Worm (Caenorhabditis elegans) whole organism, L1 larva: Measurements from ENCODE around the gene H14A12.5.
"Not testable (repeated sequence)": the region's sequence is repeated elsewhere in the genome, so short reads cannot be mapped to it uniquely, and the experiment has no call there.

Experiments
- C04F5.9 ChIP-seq: sonication (generic microtip); optimal IDR thresholded peaks from 2 replicates; lab custom pipeline; 2016; ENCODE audit warnings: missing genetic modification characterization, missing compliant biosample characterization
- C16A3.4 ChIP-seq: fragments of 150-350 bp; optimal IDR thresholded peaks from 2 replicates; lab custom pipeline; 2014; ENCODE audit warnings: missing biosample characterization, missing genetic modification characterization
- Y116A8C.19 ChIP-seq: sonication (generic microtip); optimal IDR thresholded peaks from 2 replicates; lab custom pipeline; 2016; ENCODE audit warnings: missing compliant biosample characterization, missing genetic modification characterization, borderline replicate concordance
- aly-2 ChIP-seq: fragments of 150-350 bp; optimal IDR thresholded peaks from 2 replicates; lab custom pipeline; 2014; ENCODE audit warnings: missing biosample characterization, missing genetic modification characterization
- ceh-63 ChIP-seq: fragments of 200-800 bp; sonication (Bioruptor generic); optimal IDR thresholded peaks from 2 replicates; lab custom pipeline; 2018; ENCODE audit warnings: mild to moderate bottlenecking, missing genetic modification characterization, missing compliant biosample characterization
- ceh-8 ChIP-seq: fragments of 200-800 bp; sonication (Bioruptor generic); optimal IDR thresholded peaks from 2 replicates; lab custom pipeline; 2018; ENCODE audit warnings: mild to moderate bottlenecking, missing genetic modification characterization, moderate library complexity, missing compliant biosample characterization
- ces-1 ChIP-seq: fragments of 150-350 bp; optimal IDR thresholded peaks from 2 replicates; lab custom pipeline; 2014; ENCODE audit warnings: missing biosample characterization, missing genetic modification reagents, missing genetic modification characterization
- efl-1 ChIP-seq, 4 experiments: fragments of 150-350 bp; optimal IDR thresholded peaks in 3 of 4; peaks in 1 of 4; 1 replicate in 1 of 4; 2 replicates in 3 of 4; lab custom pipeline; 2014; ENCODE audit warnings: missing biosample characterization in 2 of 4, missing genetic modification characterization in 2 of 4, missing genetic modification reagents in 2 of 4
- egl-27 ChIP-seq, 2 experiments: fragments of 150-350 bp in 1 of 2; sonication (generic microtip); optimal IDR thresholded peaks; 3 replicates each; lab custom pipeline; 2017 to 2018; ENCODE audit warnings: missing biosample characterization in 2 of 2, missing genetic modification characterization in 2 of 2, missing genetic modification reagents in 2 of 2
- fkh-4 ChIP-seq: sonication (generic microtip); optimal IDR thresholded peaks from 2 replicates; lab custom pipeline; 2016; ENCODE audit warnings: missing compliant biosample characterization, missing genetic modification characterization, borderline replicate concordance
- fos-1 ChIP-seq: fragments of 150-350 bp; optimal IDR thresholded peaks from 2 replicates; lab custom pipeline; 2014; ENCODE audit warnings: missing biosample characterization, missing genetic modification characterization
- grh-1 ChIP-seq: fragments of 200-800 bp; sonication (Bioruptor generic); IDR thresholded peaks from 2 replicates; pipeline ENCODE4 v1.3.6; 2022; ENCODE audit warnings: missing genetic modification reagents, missing genetic modification characterization, missing compliant biosample characterization
- hlh-17 ChIP-seq: fragments of 200-800 bp; sonication (Bioruptor generic); optimal IDR thresholded peaks from 2 replicates; lab custom pipeline; 2018; ENCODE audit warnings: missing genetic modification characterization, mild to moderate bottlenecking, missing compliant biosample characterization, moderate library complexity, borderline replicate concordance
- hlh-4 ChIP-seq: sonication (generic microtip); optimal IDR thresholded peaks from 2 replicates; lab custom pipeline; 2016; ENCODE audit warnings: mild to moderate bottlenecking, missing genetic modification characterization, missing compliant biosample characterization
- hpl-2 ChIP-seq: fragments of 150-350 bp; optimal IDR thresholded peaks from 2 replicates; lab custom pipeline; 2014; ENCODE audit warnings: missing biosample characterization, missing genetic modification reagents, missing genetic modification characterization
- irx-1 ChIP-seq: sonication (generic microtip); optimal IDR thresholded peaks from 2 replicates; lab custom pipeline; 2016; ENCODE audit warnings: missing genetic modification characterization, missing compliant biosample characterization
- lin-13 ChIP-seq: fragments of 150-350 bp; optimal IDR thresholded peaks from 2 replicates; lab custom pipeline; 2014; ENCODE audit warnings: missing biosample characterization, missing genetic modification reagents, missing genetic modification characterization
- lir-3 ChIP-seq: sonication (generic microtip); optimal IDR thresholded peaks from 2 replicates; lab custom pipeline; 2016; ENCODE audit warnings: mild to moderate bottlenecking, missing genetic modification characterization, moderate library complexity, missing compliant biosample characterization; ENCODE audit not compliant: poor library complexity
- mab-9 ChIP-seq: fragments of 200-800 bp; sonication (Bioruptor generic); IDR thresholded peaks from 2 replicates; pipeline ENCODE4 v1.3.6; 2022; ENCODE audit warnings: missing genetic modification reagents, missing genetic modification characterization, missing compliant biosample characterization
- nhr-12 ChIP-seq: sonication (generic microtip); optimal IDR thresholded peaks from 2 replicates; lab custom pipeline; 2017; ENCODE audit warnings: missing biosample characterization, missing genetic modification characterization
- nhr-19 ChIP-seq: fragments of 200-800 bp; sonication (Bioruptor generic); conservative IDR thresholded peaks from 2 replicates; pipeline ENCODE4 v1.3.6; 2022; ENCODE audit warnings: missing genetic modification characterization, missing compliant biosample characterization
- nhr-20 ChIP-seq: sonication (generic microtip); optimal IDR thresholded peaks from 2 replicates; lab custom pipeline; 2016; ENCODE audit warnings: mild to moderate bottlenecking, missing genetic modification characterization, missing compliant biosample characterization
- nhr-47 ChIP-seq: sonication (generic microtip); optimal IDR thresholded peaks from 2 replicates; lab custom pipeline; 2016; ENCODE audit warnings: mild to moderate bottlenecking, missing genetic modification characterization, moderate library complexity, missing compliant biosample characterization
- nhr-76 ChIP-seq: sonication (generic microtip); optimal IDR thresholded peaks from 2 replicates; lab custom pipeline; 2017; ENCODE audit warnings: missing biosample characterization, missing genetic modification characterization
- rnt-1 ChIP-seq: sonication (generic microtip); optimal IDR thresholded peaks from 2 replicates; lab custom pipeline; 2016; ENCODE audit warnings: mild to moderate bottlenecking, missing genetic modification characterization, moderate library complexity, missing compliant biosample characterization
- skn-1 ChIP-seq: fragments of 150-350 bp; optimal IDR thresholded peaks from 2 replicates; lab custom pipeline; 2014; ENCODE audit warnings: missing biosample characterization, missing genetic modification characterization
- sptf-1 ChIP-seq: fragments of 150-350 bp; optimal IDR thresholded peaks from 2 replicates; lab custom pipeline; 2014; ENCODE audit warnings: missing biosample characterization, missing genetic modification characterization
- sup-37 ChIP-seq: fragments of 200-800 bp; sonication (Bioruptor generic); optimal IDR thresholded peaks from 2 replicates; lab custom pipeline; 2018; ENCODE audit warnings: mild to moderate bottlenecking, missing genetic modification characterization, missing compliant biosample characterization
- tbx-2 ChIP-seq: sonication (generic microtip); optimal IDR thresholded peaks from 2 replicates; lab custom pipeline; 2016; ENCODE audit warnings: missing genetic modification characterization, missing compliant biosample characterization
- tlp-1 ChIP-seq: fragments of 150-350 bp; optimal IDR thresholded peaks from 2 replicates; lab custom pipeline; 2014; ENCODE audit warnings: missing biosample characterization, missing genetic modification characterization
- unc-130 ChIP-seq: fragments of 150-350 bp; optimal IDR thresholded peaks from 2 replicates; lab custom pipeline; 2017; ENCODE audit warnings: missing biosample characterization, missing genetic modification characterization, inconsistent platforms
- unc-30 ChIP-seq: sonication (generic microtip); optimal IDR thresholded peaks from 2 replicates; lab custom pipeline; 2017; ENCODE audit warnings: missing biosample characterization, missing genetic modification characterization
- unc-62 ChIP-seq: fragments of 150-350 bp; optimal IDR thresholded peaks from 2 replicates; lab custom pipeline; 2014; ENCODE audit warnings: missing biosample characterization, missing genetic modification reagents, missing genetic modification characterization
- unc-86 ChIP-seq: sonication (generic microtip); optimal IDR thresholded peaks from 2 replicates; lab custom pipeline; 2016; ENCODE audit warnings: missing genetic modification characterization, missing compliant biosample characterization
- vab-15 ChIP-seq: sonication (generic microtip); optimal IDR thresholded peaks from 2 replicates; lab custom pipeline; 2017; ENCODE audit warnings: missing genotype, mild to moderate bottlenecking, missing genetic modification characterization, missing compliant biosample characterization
- xbp-1 ChIP-seq: sonication (generic microtip); optimal IDR thresholded peaks from 2 replicates; lab custom pipeline; 2016; ENCODE audit warnings: missing genetic modification characterization, missing compliant biosample characterization

Gene H14A12.5

ce11 chrIII:7468980-7469379 lies at the start of gene H14A12.5:
Gene H14A12.5, minus strand, starts transcription at chrIII:7469080.
- not testable (repeated sequence) for TF ChIP-seq vab-15, unc-86, lir-3 (tag; lab: Kevin White, UChicago)

DNA sequence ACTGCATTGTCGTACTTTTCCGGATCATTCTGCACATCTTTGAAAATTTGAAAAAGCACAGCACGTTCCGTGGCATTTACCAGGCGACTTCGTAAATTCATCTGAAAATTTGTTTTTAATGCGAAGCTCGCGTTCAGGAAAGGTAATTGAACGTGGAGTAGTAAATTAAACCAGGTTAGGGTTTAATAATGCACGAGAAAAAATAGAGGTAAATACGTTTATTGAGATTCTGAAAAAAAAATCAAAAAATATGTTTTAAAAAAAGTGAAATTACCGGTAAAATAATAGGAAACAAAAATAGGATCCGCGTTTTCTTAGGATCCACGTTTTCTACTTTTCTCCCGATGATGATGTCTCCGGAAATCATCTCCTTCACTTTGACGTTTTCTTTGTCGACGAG lies 49.5 kb upstream of the H14A12.5 start, which contains the start of gene clk-2:
Gene clk-2 (minus strand): TSS at position 101 of the 400 bp plus-strand sequence.
- TF ChIP-seq sup-37 (no peak), egl-27 (tag; optimal IDR thresholded peaks at IDR 0.05; lab: Kevin White, UChicago) (no peak), nhr-47 (no peak), nhr-19 (GFP tag; lab: Robert Waterston, UW) (no peak), fkh-4 (tag; lab: Kevin White, UChicago) (no peak), unc-62 (no peak), nhr-20 (tag; lab: Kevin White, UChicago) (no peak), xbp-1 (tag; lab: Kevin White, UChicago) (no peak), lin-13 (GFP tag; lab: Kevin White, UChicago) (no peak), ceh-8 (GFP tag; lab: Kevin White, UChicago) (no peak), Y116A8C.19 (tag; lab: Kevin White, UChicago) (no peak), ceh-63 (GFP tag; lab: Kevin White, UChicago) (no peak), hlh-17 (GFP tag; lab: Kevin White, UChicago) (no peak), grh-1 (GFP tag; lab: Robert Waterston, UW) (no peak), hpl-2 (GFP tag; lab: Kevin White, UChicago) (no peak), ces-1 (GFP tag; lab: Kevin White, UChicago) (no peak), efl-1 (optimal IDR thresholded peaks at IDR 0.05; lab: Kevin White, UChicago) (no peak), efl-1 (GFP tag; optimal IDR thresholded peaks at IDR 0.05 in 1 of 2; lab: Kevin White, UChicago) (no peak), irx-1 (no peak), nhr-76 (tag; lab: Kevin White, UChicago) (no peak)

DNA sequence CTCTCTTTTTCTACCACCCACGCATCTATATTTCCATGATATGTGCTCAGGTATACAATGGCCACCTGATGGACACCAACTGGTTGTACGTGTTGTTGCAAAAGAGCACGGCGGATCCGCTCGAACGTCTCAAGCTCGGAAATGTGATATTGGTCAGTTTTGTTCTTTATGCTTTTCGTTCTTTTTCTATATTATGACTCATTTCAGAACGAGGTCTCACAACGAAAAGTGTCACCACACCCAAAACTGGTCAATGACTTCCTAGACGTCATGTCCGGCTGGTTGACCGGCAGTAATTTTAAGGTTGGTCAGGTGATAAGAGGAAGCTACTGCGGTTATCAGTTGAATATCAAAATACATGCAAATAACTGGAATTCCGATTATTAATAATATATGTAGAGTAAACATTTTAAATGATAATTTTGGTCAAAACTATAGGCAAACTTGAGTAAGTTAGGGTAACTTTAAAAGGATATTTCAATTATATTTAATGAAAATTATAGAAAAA lies 39.3 kb upstream of the H14A12.5 start, which contains the start of gene cls-1:
Gene cls-1 (plus strand): TSS at position 51 of the 508 bp plus-strand sequence.
- no peak for TF ChIP-seq skn-1 (tag; lab: Kevin White, UChicago)
- no peak for TF ChIP-seq unc-30 (tag; lab: Kevin White, UChicago)
- no peak for TF ChIP-seq aly-2 (tag; lab: Kevin White, UChicago)
- no peak for TF ChIP-seq Y116A8C.19 (tag; lab: Kevin White, UChicago)
- TF ChIP-seq unc-130 (tag; lab: Kevin White, UChicago) = no peak
- TF ChIP-seq irx-1 = no peak
- TF ChIP-seq nhr-12 = no peak
- no peak for TF ChIP-seq C16A3.4
- no peak for TF ChIP-seq tlp-1 (tag; lab: Kevin White, UChicago)
- no peak for TF ChIP-seq rnt-1 (tag; lab: Kevin White, UChicago)
- TF ChIP-seq hlh-4 (tag; lab: Kevin White, UChicago) = no peak
- no peak for TF ChIP-seq C04F5.9 (tag; lab: Kevin White, UChicago)
- TF ChIP-seq nhr-47 = no peak
- TF ChIP-seq ceh-63 (GFP tag; lab: Kevin White, UChicago) = no peak
- TF ChIP-seq tbx-2 (tag; lab: Kevin White, UChicago) = no peak
- no peak for TF ChIP-seq sptf-1 (tag; lab: Kevin White, UChicago)
- no peak for TF ChIP-seq egl-27 (tag; optimal IDR thresholded peaks at IDR 0.05; lab: Kevin White, UChicago)
- TF ChIP-seq unc-86 (tag; lab: Kevin White, UChicago) = no peak
- TF ChIP-seq mab-9 (GFP tag; lab: Robert Waterston, UW) = no peak
- no peak for TF ChIP-seq fos-1 (tag; lab: Kevin White, UChicago)
